Fruit fly (Drosophila melanogaster) whole organism, pupa: ENCODE data around the gene msd1.

Experiments
- CG10348 ChIP-seq: fragments of 200-800 bp; sonication (Bioruptor generic); IDR thresholded peaks from 2 replicates; pipeline ENCODE4 v1.3.6; 2022; ENCODE audit warnings: missing biosample characterization, missing genetic modification characterization
- CG12605 ChIP-seq: fragments of 200-800 bp; sonication (Bioruptor generic); IDR thresholded peaks from 2 replicates; pipeline ENCODE4 v1.3.6; 2022; ENCODE audit warnings: missing biosample characterization, missing genetic modification characterization
- CG13204 ChIP-seq: fragments of 200-800 bp; sonication (Bioruptor generic); optimal IDR thresholded peaks from 2 replicates; lab custom pipeline; 2018; ENCODE audit warnings: missing biosample characterization, mild to moderate bottlenecking, missing genetic modification characterization, moderate library complexity
- CG14655 ChIP-seq: fragments of 200-800 bp; sonication (Bioruptor generic); optimal IDR thresholded peaks from 3 replicates; lab custom pipeline; 2017; ENCODE audit warnings: mild to moderate bottlenecking, missing biosample characterization, missing genetic modification reagents, missing genetic modification characterization
- CG15710 ChIP-seq: fragments of 200-800 bp; sonication (Bioruptor generic); optimal IDR thresholded peaks from 2 replicates; lab custom pipeline; 2018; ENCODE audit warnings: missing biosample characterization, mild to moderate bottlenecking, missing genetic modification characterization, moderate library complexity
- CG17806 ChIP-seq: fragments of 200-800 bp; sonication (Bioruptor generic); optimal IDR thresholded peaks from 2 replicates; lab custom pipeline; 2018; ENCODE audit warnings: missing biosample characterization, mild to moderate bottlenecking, missing genetic modification characterization, moderate library complexity
- CG32121 ChIP-seq: fragments of 200-800 bp; sonication (Bioruptor generic); IDR thresholded peaks from 2 replicates; pipeline ENCODE4 v1.3.6; 2022; ENCODE audit warnings: missing biosample characterization, missing genetic modification characterization
- CG34367 ChIP-seq: fragments of 200-800 bp; sonication (Bioruptor generic); optimal IDR thresholded peaks from 2 replicates; lab custom pipeline; 2018; ENCODE audit warnings: missing biosample characterization, mild to moderate bottlenecking, missing genetic modification characterization
- CG4496 ChIP-seq: fragments of 200-800 bp; sonication (Bioruptor generic); IDR thresholded peaks from 3 replicates; pipeline ENCODE4 v1.3.6; 2022; ENCODE audit warnings: missing biosample characterization, missing genetic modification characterization
- CG8159 ChIP-seq: fragments of 200-800 bp; sonication (Bioruptor generic); optimal IDR thresholded peaks from 3 replicates; lab custom pipeline; 2018; ENCODE audit warnings: missing biosample characterization, mild to moderate bottlenecking, missing genetic modification characterization, moderate library complexity
- CG8301 ChIP-seq: fragments of 200-800 bp; sonication (Bioruptor generic); optimal IDR thresholded peaks from 2 replicates; lab custom pipeline; 2018; ENCODE audit warnings: missing biosample characterization, mild to moderate bottlenecking, missing genetic modification characterization
- CG9948 ChIP-seq: fragments of 200-800 bp; sonication (Bioruptor generic); optimal IDR thresholded peaks from 2 replicates; lab custom pipeline; 2018; ENCODE audit warnings: missing biosample characterization, mild to moderate bottlenecking, missing genetic modification characterization, moderate library complexity
- D1 ChIP-seq: fragments of 200-800 bp; sonication (Bioruptor generic); optimal IDR thresholded peaks from 2 replicates; lab custom pipeline; 2018; ENCODE audit warnings: missing biosample characterization, mild to moderate bottlenecking, missing genetic modification characterization, moderate library complexity
- EcR ChIP-seq: fragments of 200-800 bp; sonication (Bioruptor generic); optimal IDR thresholded peaks from 3 replicates; lab custom pipeline; 2019; ENCODE audit warnings: missing biosample characterization, missing genetic modification characterization, mild to moderate bottlenecking, moderate library complexity, missing genetic modification reagents
- Ets98B ChIP-seq: fragments of 200-800 bp; sonication (Bioruptor generic); IDR thresholded peaks from 2 replicates; pipeline ENCODE4 v1.3.6; 2022; ENCODE audit warnings: missing biosample characterization, missing genetic modification characterization
- Pif1A ChIP-seq: fragments of 200-800 bp; sonication (Bioruptor generic); optimal IDR thresholded peaks from 3 replicates; lab custom pipeline; 2016; ENCODE audit warnings: missing biosample characterization, missing genetic modification characterization
- Pif1B ChIP-seq: fragments of 200-800 bp; sonication (Bioruptor generic); optimal IDR thresholded peaks from 3 replicates; lab custom pipeline; 2016; ENCODE audit warnings: missing biosample characterization, missing genetic modification characterization
- Snoo ChIP-seq: fragments of 200-800 bp; sonication (Bioruptor generic); optimal IDR thresholded peaks from 3 replicates; lab custom pipeline; 2017; ENCODE audit warnings: missing biosample characterization, mild to moderate bottlenecking, missing genetic modification characterization, inconsistent platforms
- fd96Ca ChIP-seq: fragments of 200-800 bp; sonication (Bioruptor generic); IDR thresholded peaks from 3 replicates; pipeline ENCODE4 v1.3.6; 2022; ENCODE audit warnings: missing biosample characterization, missing genetic modification characterization
- gl ChIP-seq: fragments of 200-800 bp; sonication (Bioruptor generic); optimal IDR thresholded peaks from 2 replicates; lab custom pipeline; 2018; ENCODE audit warnings: missing biosample characterization, mild to moderate bottlenecking, missing genetic modification characterization
- rn ChIP-seq: fragments of 200-800 bp; sonication (Bioruptor generic); IDR thresholded peaks from 2 replicates; pipeline ENCODE4 v1.3.6; 2022; ENCODE audit warnings: missing biosample characterization, missing genetic modification characterization

The msd1 gene

dm6 chr3L:1335989-1336961 lies 4.7 kb downstream of the msd1 start:
- TF ChIP-seq fd96Ca (GFP tag; lab: Robert Waterston, UW) (no peak), CG9948 (tag; lab: Kevin White, UChicago) (no peak), Snoo (tag; lab: Kevin White, UChicago) (no peak), CG10348 (GFP tag; lab: Robert Waterston, UW) (no peak), CG15710 (tag; lab: Kevin White, UChicago) (no peak), Ets98B (GFP tag; lab: Robert Waterston, UW) (no peak), CG8159 (tag; lab: Kevin White, UChicago) (no peak), CG17806 (tag; lab: Kevin White, UChicago) (no peak), EcR (GFP tag; lab: Kevin White, UChicago) (no peak), CG14655 (GFP tag; lab: Kevin White, UChicago) (no peak), CG32121 (GFP tag; lab: Robert Waterston, UW) (no peak), CG13204 (no peak), CG8301 (tag; lab: Kevin White, UChicago) (no peak), CG4496 (GFP tag; lab: Robert Waterston, UW) (no peak), gl (no peak), Pif1A (GFP tag; lab: Kevin White, UChicago) (no peak)
- TF ChIP-seq, all 21 proteins: peak for 0

DNA sequence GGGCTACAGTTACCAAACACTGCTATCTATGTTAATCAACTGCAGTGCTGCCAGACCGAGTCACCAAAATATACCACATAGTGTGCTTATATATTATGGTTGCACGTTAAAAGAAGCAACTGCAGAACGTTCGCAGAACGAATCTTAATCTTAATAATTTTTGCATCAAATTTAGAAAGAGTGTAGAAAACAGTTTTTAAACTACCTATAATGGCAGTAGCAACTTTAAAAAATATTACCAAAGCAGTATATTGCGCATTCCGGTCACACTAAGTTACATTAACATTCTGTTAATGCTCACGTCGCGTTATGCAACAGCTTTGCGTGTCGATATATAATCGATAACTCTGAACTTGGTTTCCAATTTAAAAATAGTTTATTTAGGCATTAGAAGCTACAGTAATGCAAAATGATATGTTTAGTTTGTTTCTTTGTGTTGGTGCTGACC lies 10.6 kb downstream of the msd1 start, which contains the start of gene indra:
indra (minus strand) TSS at position 271 of the 448 bp plus-strand sequence.
- TF ChIP-seq CG34367, result no peak
- TF ChIP-seq EcR (GFP tag; lab: Kevin White, UChicago), result no peak
- TF ChIP-seq CG12605 (GFP tag; lab: Robert Waterston, UW), result 0 out of 2 replicates have a peak, but pooled peaks have one; percentile 14
- TF ChIP-seq fd96Ca (GFP tag; lab: Robert Waterston, UW), result no peak
- no peak for TF ChIP-seq gl
- TF ChIP-seq CG10348 (GFP tag; lab: Robert Waterston, UW), result no peak
- no peak for TF ChIP-seq D1 (tag; lab: Kevin White, UChicago)
- TF ChIP-seq CG8159 (tag; lab: Kevin White, UChicago), result no peak
- peak; percentile 29 for TF ChIP-seq CG17806 (tag; lab: Kevin White, UChicago)
- peak; percentile 41; the same call in 1 of the 3 replicates for TF ChIP-seq CG4496 (GFP tag; lab: Robert Waterston, UW)
- no peak for TF ChIP-seq Pif1A (GFP tag; lab: Kevin White, UChicago)
- 0 out of 2 replicates have a peak, but pooled peaks have one; percentile 32 for TF ChIP-seq CG32121 (GFP tag; lab: Robert Waterston, UW)
- peak; percentile 38; the same call in 1 of the 2 replicates for TF ChIP-seq Ets98B (GFP tag; lab: Robert Waterston, UW)
- no peak for TF ChIP-seq CG8301 (tag; lab: Kevin White, UChicago)
- peak; percentile 32; the same call in 1 of the 2 replicates for TF ChIP-seq rn (GFP tag; lab: Robert Waterston, UW)
- TF ChIP-seq Snoo (tag; lab: Kevin White, UChicago), result no peak
- TF ChIP-seq CG13204, result no peak
- TF ChIP-seq CG15710 (tag; lab: Kevin White, UChicago), result peak; percentile 54

DNA sequence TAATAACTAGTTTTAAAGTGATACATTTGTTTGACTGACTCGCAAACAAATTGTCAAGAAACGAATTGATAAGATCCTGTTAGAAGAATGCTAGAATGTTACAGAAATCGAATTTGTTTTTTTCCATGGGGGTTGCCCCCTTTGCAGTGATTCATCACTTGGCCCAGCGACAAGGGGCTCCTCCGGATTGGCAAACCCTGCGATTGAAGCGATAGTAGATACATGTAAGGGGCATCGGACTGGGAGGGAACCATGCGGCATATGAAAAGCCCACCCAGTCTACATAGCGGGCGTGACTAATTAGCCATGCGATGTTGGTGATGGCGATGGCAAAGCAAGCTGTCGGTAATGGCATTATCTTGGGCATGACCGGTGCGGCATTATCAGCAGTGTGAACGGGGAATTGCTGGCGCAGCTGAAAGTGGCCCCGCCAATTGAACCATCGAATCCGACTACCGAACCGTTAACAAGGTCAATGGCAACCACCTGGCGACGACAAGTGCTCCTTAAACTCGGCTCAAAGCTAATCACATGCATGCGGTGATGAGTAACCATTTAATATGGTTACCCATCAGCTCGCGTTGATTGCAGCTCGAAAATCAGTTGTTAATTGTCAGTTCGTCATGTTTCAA lies 15.5 kb downstream of the msd1 start:
- TF ChIP-seq CG12605 (GFP tag; lab: Robert Waterston, UW) (no peak), CG4496 (GFP tag; lab: Robert Waterston, UW) (0 out of 3 replicates have a peak, but pooled peaks have one; percentile 8), EcR (GFP tag; lab: Kevin White, UChicago) (peak; percentile 42)

dm6 chr3L:1348248-1348647 lies 16.7 kb downstream of the msd1 start:
- TF ChIP-seq D1 (tag; lab: Kevin White, UChicago) (no peak), gl (peak; percentile 64), Pif1A (GFP tag; lab: Kevin White, UChicago) (no peak), CG4496 (GFP tag; lab: Robert Waterston, UW) (peak; percentile 87), EcR (GFP tag; lab: Kevin White, UChicago) (peak; percentile 36), Pif1B (GFP tag; lab: Kevin White, UChicago) (peak; percentile 63), Snoo (tag; lab: Kevin White, UChicago) (peak; percentile 72), CG10348 (GFP tag; lab: Robert Waterston, UW) (no peak), CG12605 (GFP tag; lab: Robert Waterston, UW) (peak; percentile 75), CG13204 (no peak), CG17806 (tag; lab: Kevin White, UChicago) (peak; percentile 68), CG32121 (GFP tag; lab: Robert Waterston, UW) (peak; percentile 81), CG15710 (tag; lab: Kevin White, UChicago) (peak; percentile 83), CG34367 (peak; percentile 78), CG14655 (GFP tag; lab: Kevin White, UChicago) (no peak), CG9948 (tag; lab: Kevin White, UChicago) (peak; percentile 75), Ets98B (GFP tag; lab: Robert Waterston, UW) (peak; percentile 91), CG8301 (tag; lab: Kevin White, UChicago) (peak; percentile 79), fd96Ca (GFP tag; lab: Robert Waterston, UW) (peak; percentile 92), CG8159 (tag; lab: Kevin White, UChicago) (peak; percentile 73), rn (GFP tag; lab: Robert Waterston, UW) (peak; percentile 68)
- TF ChIP-seq, all 21 proteins: peak for 16
